Worm (Caenorhabditis elegans) whole organism, mixed stage, embryonic: ENCODE results near the gene C52E4.7.

Experiments
- M03D4.4 ChIP-seq: sonication (generic microtip); optimal IDR thresholded peaks from 2 replicates; lab custom pipeline; 2017; ENCODE audit warnings: mild to moderate bottlenecking, missing genetic modification characterization, missing compliant biosample characterization
- bed-3 ChIP-seq: fragments of 200-800 bp; sonication (Bioruptor generic); optimal IDR thresholded peaks from 3 replicates; lab custom pipeline; 2018; ENCODE audit warnings: mild to moderate bottlenecking, missing genetic modification characterization, moderate library complexity, missing compliant biosample characterization
- blmp-1 ChIP-seq: fragments of 150-350 bp; optimal IDR thresholded peaks from 2 replicates; lab custom pipeline; 2014; ENCODE audit warnings: missing biosample characterization, missing genetic modification characterization
- ceh-39 ChIP-seq: fragments of 150-350 bp; optimal IDR thresholded peaks from 2 replicates; lab custom pipeline; 2014; ENCODE audit warnings: missing biosample characterization, missing genetic modification characterization
- ceh-43 ChIP-seq: fragments of 200-800 bp; sonication (Bioruptor generic); optimal IDR thresholded peaks from 2 replicates; lab custom pipeline; 2018; ENCODE audit warnings: mild to moderate bottlenecking, missing genetic modification characterization, moderate library complexity, missing compliant biosample characterization
- ces-1 ChIP-seq: fragments of 150-350 bp; optimal IDR thresholded peaks from 2 replicates; lab custom pipeline; 2014; ENCODE audit warnings: missing biosample characterization, missing genetic modification reagents, missing genetic modification characterization
- cnd-1 ChIP-seq: fragments of 200-800 bp; sonication (Bioruptor generic); optimal IDR thresholded peaks from 2 replicates; lab custom pipeline; 2018; ENCODE audit warnings: mild to moderate bottlenecking, missing genetic modification characterization, missing compliant biosample characterization
- drap-1 ChIP-seq: fragments of 200-800 bp; sonication (Bioruptor generic); optimal IDR thresholded peaks from 3 replicates; lab custom pipeline; 2018; ENCODE audit warnings: mild to moderate bottlenecking, missing genetic modification characterization, missing compliant biosample characterization
- elt-3 ChIP-seq: fragments of 150-350 bp; optimal IDR thresholded peaks from 2 replicates; lab custom pipeline; 2014; ENCODE audit warnings: missing biosample characterization, missing genetic modification characterization
- flh-1 ChIP-seq: fragments of 200-800 bp; sonication (Bioruptor generic); optimal IDR thresholded peaks from 2 replicates; lab custom pipeline; 2018; ENCODE audit warnings: mild to moderate bottlenecking, missing genetic modification characterization, moderate library complexity, missing compliant biosample characterization
- ham-2 ChIP-seq: fragments of 200-800 bp; sonication (Bioruptor generic); optimal IDR thresholded peaks from 2 replicates; lab custom pipeline; 2018; ENCODE audit warnings: mild to moderate bottlenecking, missing genetic modification characterization, missing compliant biosample characterization
- hlh-1 ChIP-seq: fragments of 150-350 bp; optimal IDR thresholded peaks from 2 replicates; lab custom pipeline; 2014; ENCODE audit warnings: missing biosample characterization, missing genetic modification reagents, missing genetic modification characterization
- lin-13 ChIP-seq: fragments of 150-350 bp; optimal IDR thresholded peaks from 2 replicates; lab custom pipeline; 2014; ENCODE audit warnings: missing biosample characterization, missing genetic modification characterization
- lin-32 ChIP-seq: fragments of 200-800 bp; sonication (Bioruptor generic); optimal IDR thresholded peaks from 2 replicates; lab custom pipeline; 2018; ENCODE audit warnings: mild to moderate bottlenecking, missing genetic modification characterization, missing compliant biosample characterization
- lsy-2 ChIP-seq: fragments of 150-350 bp; optimal IDR thresholded peaks from 2 replicates; lab custom pipeline; 2014; ENCODE audit warnings: missing biosample characterization, missing genetic modification characterization
- mls-2 ChIP-seq: sonication (generic microtip); optimal IDR thresholded peaks from 2 replicates; lab custom pipeline; 2016; ENCODE audit warnings: mild to moderate bottlenecking, missing genetic modification characterization, moderate library complexity, missing compliant biosample characterization
- nhr-12 ChIP-seq: fragments of 150-350 bp; optimal IDR thresholded peaks from 2 replicates; lab custom pipeline; 2014; ENCODE audit warnings: missing biosample characterization, missing genetic modification characterization
- nhr-2 ChIP-seq: fragments of 150-350 bp; optimal IDR thresholded peaks from 2 replicates; lab custom pipeline; 2014; ENCODE audit warnings: missing biosample characterization, missing genetic modification characterization
- nhr-237 ChIP-seq: fragments of 150-350 bp; optimal IDR thresholded peaks from 2 replicates; lab custom pipeline; 2014; ENCODE audit warnings: missing biosample characterization, missing genetic modification characterization
- nhr-28 ChIP-seq: fragments of 150-350 bp; optimal IDR thresholded peaks from 2 replicates; lab custom pipeline; 2014; ENCODE audit warnings: missing biosample characterization, missing genetic modification characterization
- nhr-76 ChIP-seq: sonication (generic microtip); optimal IDR thresholded peaks from 2 replicates; lab custom pipeline; 2017; ENCODE audit warnings: missing biosample characterization, missing genetic modification characterization
- pha-4 ChIP-seq: fragments of 150-350 bp; optimal IDR thresholded peaks from 2 replicates; lab custom pipeline; 2018; ENCODE audit warnings: missing biosample characterization, missing genetic modification reagents, missing genetic modification characterization
- sem-2 ChIP-seq: fragments of 200-800 bp; sonication (Bioruptor generic); optimal IDR thresholded peaks from 2 replicates; lab custom pipeline; 2018; ENCODE audit warnings: mild to moderate bottlenecking, missing genetic modification characterization, missing compliant biosample characterization
- snpc-4 ChIP-seq: fragments of 150-350 bp; optimal IDR thresholded peaks from 2 replicates; lab custom pipeline; 2014; ENCODE audit warnings: missing biosample characterization, missing genetic modification characterization
- tbx-8 ChIP-seq: fragments of 200-800 bp; sonication (Bioruptor generic); optimal IDR thresholded peaks from 2 replicates; lab custom pipeline; 2018; ENCODE audit warnings: mild to moderate bottlenecking, missing genetic modification characterization, moderate library complexity, missing compliant biosample characterization
- unc-120 ChIP-seq: sonication (generic microtip); optimal IDR thresholded peaks from 2 replicates; lab custom pipeline; 2017; ENCODE audit warnings: missing genetic modification characterization, missing compliant biosample characterization; ENCODE audit not compliant: poor library complexity, severe bottlenecking
- unc-62 ChIP-seq: fragments of 150-350 bp; optimal IDR thresholded peaks from 2 replicates; lab custom pipeline; 2014; ENCODE audit warnings: missing biosample characterization, missing genetic modification reagents, missing genetic modification characterization
- zip-8 ChIP-seq: fragments of 150-350 bp; optimal IDR thresholded peaks from 2 replicates; lab custom pipeline; 2014; ENCODE audit warnings: missing biosample characterization, missing genetic modification characterization
- ztf-11 ChIP-seq: fragments of 150-350 bp; optimal IDR thresholded peaks from 2 replicates; lab custom pipeline; 2014; ENCODE audit warnings: missing biosample characterization, missing genetic modification characterization

The C52E4.7 gene

DNA sequence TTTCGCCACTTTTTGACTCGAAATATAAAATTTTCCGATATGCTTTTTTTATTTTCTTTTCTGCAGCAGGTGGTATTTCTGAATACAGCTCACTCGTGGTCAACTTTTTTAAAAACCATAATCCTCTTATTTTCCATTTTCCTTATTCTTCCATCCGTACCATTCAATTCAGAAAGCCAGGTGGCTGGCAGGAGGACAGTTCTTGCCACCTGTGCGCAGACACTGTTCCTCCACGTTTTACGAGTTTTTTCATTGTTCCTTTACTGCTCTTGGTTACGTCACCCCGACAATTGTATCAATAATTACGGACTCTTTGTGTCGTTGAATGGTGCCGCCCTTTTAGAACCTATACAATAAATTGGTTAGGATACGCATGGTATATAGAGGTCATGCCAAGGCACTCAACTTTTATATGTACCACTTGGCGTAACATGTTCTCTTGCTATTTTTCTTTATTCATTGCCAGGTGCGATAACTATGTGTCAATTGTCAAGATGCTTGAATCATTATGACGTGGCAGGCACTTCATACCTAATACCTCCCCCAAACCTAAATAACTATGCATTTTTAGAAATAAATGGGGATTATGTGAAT is 41.1 kb upstream of the C52E4.7 start:
- TF ChIP-seq unc-120 (tag; lab: Kevin White, UChicago) (no peak), elt-3 (tag; lab: Kevin White, UChicago) (no peak), tbx-8 (GFP tag; lab: Kevin White, UChicago) (no peak), lin-13 (tag; lab: Kevin White, UChicago) (no peak), M03D4.4 (no peak), hlh-1 (tag; lab: Kevin White, UChicago) (no peak), cnd-1 (tag; lab: Kevin White, UChicago) (peak; percentile 7), snpc-4 (no peak), nhr-28 (tag; lab: Kevin White, UChicago) (no peak), lin-32 (GFP tag; lab: Kevin White, UChicago) (peak; percentile 94), zip-8 (tag; lab: Kevin White, UChicago) (peak; percentile 54), ham-2 (no peak), bed-3 (GFP tag; lab: Kevin White, UChicago) (no peak), drap-1 (GFP tag; lab: Kevin White, UChicago) (no peak), nhr-2 (tag; lab: Kevin White, UChicago) (peak; percentile 96), nhr-237 (tag; lab: Kevin White, UChicago) (no peak)

DNA sequence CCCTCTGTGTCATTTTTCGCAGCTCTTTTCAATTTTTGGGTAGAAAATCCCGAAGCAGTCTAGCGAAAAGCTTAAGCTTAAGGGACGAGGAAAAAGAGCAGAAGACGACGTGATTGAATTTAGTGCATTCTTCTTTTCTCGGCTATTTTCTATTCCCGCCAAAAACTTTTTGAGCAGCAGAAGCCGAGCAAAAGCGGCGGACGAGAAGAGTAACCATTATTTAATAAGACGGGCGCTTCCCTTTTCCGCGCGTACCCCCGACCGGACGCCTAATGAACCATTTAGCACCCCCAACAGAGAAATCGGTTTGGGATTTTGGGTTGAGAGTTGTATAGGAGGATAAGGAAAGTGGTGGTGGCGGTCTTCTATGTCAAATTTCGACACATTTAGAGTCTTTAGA is 40.5 kb upstream of the C52E4.7 start:
- TF ChIP-seq tbx-8 (GFP tag; lab: Kevin White, UChicago), result no peak
- TF ChIP-seq ces-1 (GFP tag; lab: Kevin White, UChicago), result peak; percentile 98

DNA sequence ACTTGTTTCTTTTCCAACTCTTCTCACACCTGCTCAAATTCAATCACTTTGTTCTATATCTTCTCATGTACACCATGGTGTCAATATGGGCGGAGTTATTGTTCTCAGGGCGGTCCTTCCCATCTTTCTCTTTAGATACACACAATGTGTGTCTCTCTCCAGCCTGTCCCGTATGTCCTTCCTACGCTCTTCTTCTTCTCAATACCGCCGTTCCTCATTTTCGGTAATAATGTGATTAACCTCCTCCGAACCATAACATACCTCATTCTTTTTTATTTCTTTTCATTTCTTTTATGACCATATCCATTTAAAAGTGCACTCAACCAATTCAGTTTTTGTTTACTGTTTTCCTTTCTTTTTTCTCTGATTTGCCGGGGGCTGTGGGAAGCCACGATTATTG is 38.5 kb upstream of the C52E4.7 start:
- no peak for TF ChIP-seq nhr-12 (tag; lab: Kevin White, UChicago)
- no peak for TF ChIP-seq tbx-8 (GFP tag; lab: Kevin White, UChicago)
- TF ChIP-seq flh-1, result no peak
- no peak for TF ChIP-seq ztf-11 (tag; lab: Kevin White, UChicago)
- no peak for TF ChIP-seq unc-120 (tag; lab: Kevin White, UChicago)
- peak; percentile 6 for TF ChIP-seq ham-2
- TF ChIP-seq ces-1 (GFP tag; lab: Kevin White, UChicago), result peak; percentile 78
- no peak for TF ChIP-seq mls-2 (tag; lab: Kevin White, UChicago)
- TF ChIP-seq lin-13 (tag; lab: Kevin White, UChicago), result no peak
- no peak for TF ChIP-seq ceh-39 (tag; lab: Kevin White, UChicago)
- no peak for TF ChIP-seq pha-4 (tag; lab: Kevin White, UChicago)
- TF ChIP-seq snpc-4, result no peak
- TF ChIP-seq lsy-2 (tag; lab: Kevin White, UChicago), result no peak
- TF ChIP-seq hlh-1 (tag; lab: Kevin White, UChicago), result no peak
- no peak for TF ChIP-seq nhr-28 (tag; lab: Kevin White, UChicago)
- TF ChIP-seq drap-1 (GFP tag; lab: Kevin White, UChicago), result no peak
- no peak for TF ChIP-seq nhr-76

DNA sequence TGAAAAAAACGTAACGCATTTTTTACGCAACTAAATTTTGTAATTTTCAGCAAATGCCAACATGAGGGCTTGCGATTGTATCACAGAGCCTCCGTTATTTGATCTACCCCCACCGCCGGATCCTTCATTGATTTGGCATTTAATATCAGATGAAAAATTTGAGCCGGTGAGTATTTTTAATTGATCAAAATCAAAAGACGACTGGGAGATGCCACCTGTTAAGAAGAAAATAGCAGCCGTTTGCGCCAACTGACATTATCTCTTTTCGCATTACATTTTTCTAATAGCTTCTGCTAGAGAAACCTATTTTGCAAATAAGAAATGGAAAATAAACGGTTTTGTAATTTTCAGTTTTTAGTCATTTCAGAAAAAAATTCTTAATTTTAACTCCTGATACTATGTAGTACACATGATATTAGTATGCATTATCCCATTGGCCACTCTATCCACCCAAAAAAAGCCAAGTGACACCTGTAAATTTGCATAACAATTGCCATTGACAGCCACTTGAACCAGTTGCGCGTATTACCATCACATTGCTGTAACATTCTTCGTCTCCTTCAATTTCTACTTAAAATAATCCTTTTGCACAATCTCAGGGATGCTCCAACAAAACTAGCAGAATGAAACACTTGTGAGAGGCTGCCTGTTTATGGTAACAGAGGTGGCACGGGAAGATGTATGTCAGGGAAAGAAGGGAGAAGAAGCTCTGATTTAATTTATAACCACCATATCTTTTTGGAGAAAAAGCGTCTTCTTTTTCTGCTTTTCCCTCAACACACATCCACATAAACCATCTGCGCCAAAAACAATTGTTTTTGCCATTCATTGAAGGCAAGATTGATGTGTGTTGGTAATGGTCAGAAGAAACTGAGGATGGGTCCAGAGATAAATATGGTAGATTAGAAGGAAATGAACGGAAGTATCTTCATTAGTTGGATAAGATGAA is 35.5 kb upstream of the C52E4.7 start, which contains the start of gene F58H1.5:
F58H1.5 (plus strand) TSS at position 51 of the 949 bp plus-strand sequence.
- TF ChIP-seq nhr-2 (tag; lab: Kevin White, UChicago), result peak; percentile 60
- no peak for TF ChIP-seq ceh-43 (GFP tag; lab: Kevin White, UChicago)
- TF ChIP-seq blmp-1, result no peak
- peak; percentile 1 for TF ChIP-seq unc-62 (GFP tag; lab: Kevin White, UChicago)
- TF ChIP-seq ces-1 (GFP tag; lab: Kevin White, UChicago), result peak; percentile 71
- TF ChIP-seq unc-120 (tag; lab: Kevin White, UChicago), result peak; percentile 54
- no peak for TF ChIP-seq flh-1
- TF ChIP-seq hlh-1 (tag; lab: Kevin White, UChicago), result peak; percentile 98
- no peak for TF ChIP-seq ceh-39 (tag; lab: Kevin White, UChicago)
- TF ChIP-seq elt-3 (tag; lab: Kevin White, UChicago), result no peak
- no peak for TF ChIP-seq sem-2 (GFP tag; lab: Kevin White, UChicago)
